Fruit fly (Drosophila melanogaster) ovary, adult (tissue): ENCODE measurements around the gene CG34026.

Experiments
- CG17801 ChIP-seq: fragments of 200-800 bp; optimal IDR thresholded peaks from 2 replicates; lab custom pipeline; 2019; ENCODE audit warnings: missing biosample characterization, mild to moderate bottlenecking, missing genetic modification characterization, moderate library complexity; ENCODE audit not compliant: partially characterized antibody

The CG34026 gene

dm6 chrX:9581869-9582268, 48.3 kb downstream of the CG34026 start:
- TF ChIP-seq CG17801 (GFP tag; lab: Kevin White, UChicago) = no peak

- TF ChIP-seq CG17801 (GFP tag; lab: Kevin White, UChicago) = peak; percentile 33
These were observed 49.2 kb downstream of the CG34026 start for dm6 chrX:9582659-9583317.

- peak; percentile 96 for TF ChIP-seq CG17801 (GFP tag; lab: Kevin White, UChicago)
These were observed 50.0 kb downstream of the CG34026 start for dm6 chrX:9583440-9584103.
